Worm (Caenorhabditis elegans) whole organism, L1 larva: ENCODE data around the gene srh-288.

Experiments
- C34B4.2 ChIP-seq: sonication (generic microtip); optimal IDR thresholded peaks from 2 replicates; lab custom pipeline; 2017; ENCODE audit warnings: mild to moderate bottlenecking, missing genetic modification characterization, missing compliant biosample characterization
- F16B12.6 ChIP-seq: fragments of 150-350 bp; optimal IDR thresholded peaks from 2 replicates; lab custom pipeline; 2014; ENCODE audit warnings: missing biosample characterization, missing genetic modification characterization
- alr-1 ChIP-seq: fragments of 200-800 bp; sonication (Bioruptor generic); optimal IDR thresholded peaks from 2 replicates; lab custom pipeline; 2018; ENCODE audit warnings: borderline replicate concordance, mild to moderate bottlenecking, missing genetic modification characterization, missing compliant biosample characterization
- aly-2 ChIP-seq: fragments of 150-350 bp; optimal IDR thresholded peaks from 2 replicates; lab custom pipeline; 2014; ENCODE audit warnings: missing biosample characterization, missing genetic modification characterization
- blmp-1 ChIP-seq: fragments of 150-350 bp; optimal IDR thresholded peaks from 2 replicates; lab custom pipeline; 2014; ENCODE audit warnings: missing biosample characterization, missing genetic modification characterization
- ceh-63 ChIP-seq: fragments of 200-800 bp; sonication (Bioruptor generic); optimal IDR thresholded peaks from 2 replicates; lab custom pipeline; 2018; ENCODE audit warnings: mild to moderate bottlenecking, missing genetic modification characterization, missing compliant biosample characterization
- ceh-8 ChIP-seq: fragments of 200-800 bp; sonication (Bioruptor generic); optimal IDR thresholded peaks from 2 replicates; lab custom pipeline; 2018; ENCODE audit warnings: mild to moderate bottlenecking, missing genetic modification characterization, moderate library complexity, missing compliant biosample characterization
- ceh-82 ChIP-seq, 3 experiments: fragments of 150-350 bp in 1 of 3; sonication (generic microtip) in 2 of 3; optimal IDR thresholded peaks; 2 replicates each; lab custom pipeline; 2014 to 2017; ENCODE audit warnings: missing biosample characterization in 3 of 3, missing genetic modification characterization in 3 of 3
- ceh-88 ChIP-seq: fragments of 200-800 bp; sonication (Bioruptor generic); IDR thresholded peaks from 2 replicates; pipeline ENCODE4 v1.3.6; 2022; ENCODE audit warnings: missing genetic modification characterization, missing compliant biosample characterization
- ceh-90 ChIP-seq: sonication (generic microtip); optimal IDR thresholded peaks from 2 replicates; lab custom pipeline; 2016; ENCODE audit warnings: missing genetic modification characterization, missing compliant biosample characterization
- ces-1 ChIP-seq: fragments of 150-350 bp; optimal IDR thresholded peaks from 2 replicates; lab custom pipeline; 2014; ENCODE audit warnings: missing biosample characterization, missing genetic modification reagents, missing genetic modification characterization
- dpl-1 ChIP-seq, 3 experiments: fragments of 150-350 bp in 2 of 3; sonication (generic microtip) in 1 of 3; optimal IDR thresholded peaks; 2 replicates each; lab custom pipeline; 2014 to 2017; ENCODE audit warnings: missing biosample characterization in 3 of 3, missing genetic modification characterization in 3 of 3, missing genetic modification reagents in 3 of 3
- dsc-1 ChIP-seq: sonication (generic microtip); optimal IDR thresholded peaks from 2 replicates; lab custom pipeline; 2016; ENCODE audit warnings: mild to moderate bottlenecking, missing genetic modification characterization, missing compliant biosample characterization
- efl-1 ChIP-seq, 4 experiments: fragments of 150-350 bp; optimal IDR thresholded peaks in 3 of 4; peaks in 1 of 4; 1 replicate in 1 of 4; 2 replicates in 3 of 4; lab custom pipeline; 2014; ENCODE audit warnings: missing biosample characterization in 2 of 4, missing genetic modification characterization in 2 of 4, missing genetic modification reagents in 2 of 4
- ets-5 ChIP-seq: fragments of 200-800 bp; sonication (Bioruptor generic); IDR thresholded peaks from 2 replicates; pipeline ENCODE4 v1.3.6; 2022; ENCODE audit warnings: missing genetic modification characterization, missing compliant biosample characterization
- fkh-10 ChIP-seq: sonication (generic microtip); optimal IDR thresholded peaks from 2 replicates; lab custom pipeline; 2017; ENCODE audit warnings: missing biosample characterization, missing genetic modification reagents, missing genetic modification characterization
- fkh-8 ChIP-seq: sonication (generic microtip); optimal IDR thresholded peaks from 2 replicates; lab custom pipeline; 2016; ENCODE audit warnings: mild to moderate bottlenecking, missing genetic modification characterization, missing compliant biosample characterization
- fos-1 ChIP-seq: fragments of 150-350 bp; optimal IDR thresholded peaks from 2 replicates; lab custom pipeline; 2014; ENCODE audit warnings: missing biosample characterization, missing genetic modification characterization
- grh-1 ChIP-seq: fragments of 200-800 bp; sonication (Bioruptor generic); IDR thresholded peaks from 2 replicates; pipeline ENCODE4 v1.3.6; 2022; ENCODE audit warnings: missing genetic modification reagents, missing genetic modification characterization, missing compliant biosample characterization
- hpl-2 ChIP-seq: fragments of 150-350 bp; optimal IDR thresholded peaks from 2 replicates; lab custom pipeline; 2014; ENCODE audit warnings: missing biosample characterization, missing genetic modification reagents, missing genetic modification characterization
- irx-1 ChIP-seq: sonication (generic microtip); optimal IDR thresholded peaks from 2 replicates; lab custom pipeline; 2016; ENCODE audit warnings: missing genetic modification characterization, missing compliant biosample characterization
- jun-1 ChIP-seq: fragments of 150-350 bp; optimal IDR thresholded peaks from 2 replicates; lab custom pipeline; 2014; ENCODE audit warnings: missing biosample characterization, missing genetic modification reagents, missing genetic modification characterization
- lin-13 ChIP-seq: fragments of 150-350 bp; optimal IDR thresholded peaks from 2 replicates; lab custom pipeline; 2014; ENCODE audit warnings: missing biosample characterization, missing genetic modification reagents, missing genetic modification characterization
- lin-15B ChIP-seq: fragments of 150-350 bp; sonication (generic microtip); optimal IDR thresholded peaks from 3 replicates; lab custom pipeline; 2014; ENCODE audit warnings: missing biosample characterization, missing genetic modification characterization
- lin-35 ChIP-seq, 2 experiments: fragments of 150-350 bp; optimal IDR thresholded peaks; 2 replicates each; lab custom pipeline; 2014; ENCODE audit warnings: missing biosample characterization in 2 of 2, missing genetic modification characterization in 2 of 2, missing genetic modification reagents in 2 of 2
- lin-39 ChIP-seq: fragments of 150-350 bp; optimal IDR thresholded peaks from 2 replicates; lab custom pipeline; 2014; ENCODE audit warnings: missing biosample characterization, missing genetic modification reagents, missing genetic modification characterization
- mep-1 ChIP-seq: fragments of 150-350 bp; optimal IDR thresholded peaks from 2 replicates; lab custom pipeline; 2014; ENCODE audit warnings: missing biosample characterization, missing genetic modification characterization
- nhr-11 ChIP-seq: fragments of 150-350 bp; optimal IDR thresholded peaks from 2 replicates; lab custom pipeline; 2014; ENCODE audit warnings: missing biosample characterization, missing genetic modification characterization
- nhr-20 ChIP-seq: sonication (generic microtip); optimal IDR thresholded peaks from 2 replicates; lab custom pipeline; 2016; ENCODE audit warnings: mild to moderate bottlenecking, missing genetic modification characterization, missing compliant biosample characterization
- nhr-237 ChIP-seq: fragments of 150-350 bp; optimal IDR thresholded peaks from 2 replicates; lab custom pipeline; 2014; ENCODE audit warnings: missing biosample characterization, missing genetic modification characterization
- nhr-28 ChIP-seq: fragments of 150-350 bp; optimal IDR thresholded peaks from 2 replicates; lab custom pipeline; 2014; ENCODE audit warnings: missing biosample characterization, missing genetic modification characterization
- nhr-71 ChIP-seq: sonication (generic microtip); optimal IDR thresholded peaks from 2 replicates; lab custom pipeline; 2016; ENCODE audit warnings: mild to moderate bottlenecking, missing genetic modification characterization, moderate library complexity, missing compliant biosample characterization
- nhr-85 ChIP-seq: sonication (generic microtip); peaks from one replicate; lab custom pipeline; 2016; ENCODE audit warnings: missing genetic modification characterization, inconsistent platforms, missing compliant biosample characterization
- pqm-1 ChIP-seq: sonication (generic microtip); optimal IDR thresholded peaks from 3 replicates; lab custom pipeline; 2017; ENCODE audit warnings: missing biosample characterization, missing genetic modification characterization
- skn-1 ChIP-seq: fragments of 150-350 bp; optimal IDR thresholded peaks from 2 replicates; lab custom pipeline; 2014; ENCODE audit warnings: missing biosample characterization, missing genetic modification characterization
- snpc-4 ChIP-seq: fragments of 150-350 bp; optimal IDR thresholded peaks from 2 replicates; lab custom pipeline; 2014; ENCODE audit warnings: missing biosample characterization, missing genetic modification characterization
- sup-37 ChIP-seq: fragments of 200-800 bp; sonication (Bioruptor generic); optimal IDR thresholded peaks from 2 replicates; lab custom pipeline; 2018; ENCODE audit warnings: mild to moderate bottlenecking, missing genetic modification characterization, missing compliant biosample characterization
- unc-86 ChIP-seq: sonication (generic microtip); optimal IDR thresholded peaks from 2 replicates; lab custom pipeline; 2016; ENCODE audit warnings: missing genetic modification characterization, missing compliant biosample characterization
- zag-1 ChIP-seq: fragments of 150-350 bp; optimal IDR thresholded peaks from 2 replicates; lab custom pipeline; 2014; ENCODE audit warnings: missing biosample characterization, missing genetic modification characterization
- zip-4 ChIP-seq: fragments of 200-800 bp; sonication (Bioruptor generic); optimal IDR thresholded peaks from 2 replicates; lab custom pipeline; 2018; ENCODE audit warnings: mild to moderate bottlenecking, missing genetic modification characterization, moderate library complexity, missing compliant biosample characterization
- ztf-11 ChIP-seq, 2 experiments: sonication (generic microtip); optimal IDR thresholded peaks; 2 replicates each; lab custom pipeline; 2016 to 2017; ENCODE audit warnings: missing genetic modification characterization in 2 of 2, missing biosample characterization in 1 of 2, missing compliant biosample characterization in 1 of 2

Gene srh-288

DNA sequence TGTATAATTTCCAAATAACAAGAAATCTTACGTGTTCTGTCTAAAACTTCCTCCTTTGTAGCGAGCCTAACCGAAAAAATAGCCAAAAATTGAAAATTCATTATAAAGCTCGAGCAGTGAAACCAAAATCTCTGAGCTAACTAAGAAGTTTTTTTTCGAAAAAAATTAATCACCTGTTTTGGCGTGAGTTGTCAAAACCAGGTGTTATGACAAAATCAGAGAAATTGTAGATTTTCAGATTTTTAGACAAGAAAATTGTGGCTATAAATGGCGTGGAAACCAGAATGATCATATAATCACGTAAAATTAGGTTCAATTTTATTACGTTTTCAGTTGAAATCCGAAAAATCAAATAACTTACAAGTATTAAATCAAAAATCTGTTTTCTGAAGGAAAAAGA, 22.4 kb downstream of the srh-288 start, which contains the start of gene sre-21:
Gene sre-21, minus strand, starts transcription at position 101 of the 400 bp plus-strand sequence.
- TF ChIP-seq nhr-71 (tag; lab: Kevin White, UChicago) (no peak), irx-1 (tag; lab: Kevin White, UChicago) (no peak), pqm-1 (tag; lab: Kevin White, UChicago) (no peak), zip-4 (GFP tag; lab: Kevin White, UChicago) (no peak), dsc-1 (tag; lab: Kevin White, UChicago) (no peak), mep-1 (tag; lab: Kevin White, UChicago) (no peak), ceh-88 (GFP tag; lab: Robert Waterston, UW) (no peak), lin-39 (tag; lab: Kevin White, UChicago) (no peak), ces-1 (no peak), fkh-10 (no peak), fos-1 (no peak), unc-86 (tag; lab: Kevin White, UChicago) (no peak), lin-35 (GFP tag; optimal IDR thresholded peaks at IDR 0.05; lab: Kevin White, UChicago) (no peak), hpl-2 (no peak)

DNA sequence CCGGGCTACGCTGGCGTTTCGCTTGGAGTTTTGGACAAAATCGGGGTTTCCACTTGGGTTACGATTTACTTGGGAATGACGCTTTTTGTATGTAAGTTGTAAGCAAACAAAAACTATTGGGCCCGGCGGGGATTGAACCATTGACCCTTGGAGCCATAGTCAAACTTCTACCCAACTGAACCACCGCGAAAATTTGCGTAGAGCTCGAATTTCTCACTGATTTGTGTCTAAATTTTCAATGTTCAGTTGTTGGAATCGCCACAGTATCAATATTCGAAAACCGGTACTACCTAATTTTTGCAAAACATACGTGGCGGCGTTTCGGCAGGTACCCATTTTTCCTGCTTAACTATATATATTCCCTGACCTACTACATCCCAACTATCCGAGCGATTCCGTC, 27.8 kb downstream of the srh-288 start:
- TF ChIP-seq nhr-85 (tag; lab: Kevin White, UChicago) (no peak), aly-2 (tag; lab: Kevin White, UChicago) (no peak), ceh-63 (no peak), F16B12.6 (tag; lab: Kevin White, UChicago) (no peak), C34B4.2 (tag; lab: Kevin White, UChicago) (no peak), sup-37 (no peak), dpl-1 (GFP tag; optimal IDR thresholded peaks at IDR 0.05; lab: Kevin White, UChicago) (no peak), ztf-11 (tag; optimal IDR thresholded peaks at IDR 0.05; lab: Kevin White, UChicago) (no peak), nhr-11 (tag; lab: Kevin White, UChicago) (no peak), alr-1 (tag; lab: Kevin White, UChicago) (no peak), nhr-20 (tag; lab: Kevin White, UChicago) (no peak), jun-1 (tag; lab: Kevin White, UChicago) (no peak), blmp-1 (tag; lab: Kevin White, UChicago) (no peak), snpc-4 (tag; lab: Kevin White, UChicago) (no peak)
- TF ChIP-seq, all 84 proteins: peak for 0

DNA sequence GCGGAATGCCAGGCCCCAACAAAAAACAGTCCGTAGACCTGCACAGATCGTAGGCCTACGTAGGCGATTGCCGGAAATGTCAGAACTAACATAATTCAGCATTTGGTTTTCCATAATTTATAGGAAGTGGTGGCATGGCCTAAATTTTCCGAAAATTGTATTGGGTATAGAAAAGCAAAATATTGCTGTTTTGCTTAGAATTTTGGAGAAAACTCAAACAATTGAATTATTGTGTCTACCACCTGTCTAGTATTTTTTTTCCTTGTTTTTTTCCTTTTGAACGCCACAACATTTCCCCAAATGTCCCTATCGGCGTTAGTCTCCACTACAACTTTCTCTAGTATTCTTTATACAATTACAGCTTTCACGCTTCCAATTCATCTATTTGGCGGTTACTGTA, 28.3 kb downstream of the srh-288 start, which contains the start of gene srh-284:
Gene srh-284, plus strand, starts transcription at position 301 of the 400 bp plus-strand sequence.
- TF ChIP-seq grh-1 (GFP tag; lab: Robert Waterston, UW) = no peak

DNA sequence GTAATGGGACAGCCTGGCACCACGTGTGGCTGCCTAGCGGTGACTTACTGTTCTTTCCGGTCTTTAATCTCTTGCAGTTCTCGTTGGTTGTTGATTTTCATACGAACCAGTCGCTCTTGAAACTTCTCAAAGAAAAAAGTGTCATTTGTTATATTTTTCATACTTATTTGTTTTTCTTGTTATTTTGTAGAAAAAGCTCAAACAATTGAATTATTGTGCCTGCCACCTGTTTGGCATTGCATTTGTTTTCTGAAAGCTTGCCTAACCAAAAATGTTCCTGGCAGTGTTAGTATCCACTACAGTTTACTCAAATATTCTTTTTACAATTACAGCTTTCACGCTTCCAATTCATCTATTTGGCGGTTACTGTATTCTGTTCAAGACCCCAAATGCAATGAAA, 30.5 kb downstream of the srh-288 start, which contains the start of the genes C47A10.16 and srh-283:
Gene C47A10.16, minus strand, starts transcription at position 101 of the 400 bp plus-strand sequence.
Gene srh-283, plus strand, starts transcription at position 272 of the 400 bp plus-strand sequence.
- TF ChIP-seq lin-15B (tag; lab: Kevin White, UChicago) = no peak
- no peak for TF ChIP-seq ets-5 (GFP tag; lab: Robert Waterston, UW)
- no peak for TF ChIP-seq ces-1
- TF ChIP-seq fkh-8 (tag; lab: Kevin White, UChicago) = no peak
- TF ChIP-seq skn-1 (tag; lab: Kevin White, UChicago) = no peak
- TF ChIP-seq ztf-11 (tag; optimal IDR thresholded peaks at IDR 0.05; lab: Kevin White, UChicago) = no peak
- no peak for TF ChIP-seq blmp-1 (tag; lab: Kevin White, UChicago)
- TF ChIP-seq, all 84 proteins: peak for 0

DNA sequence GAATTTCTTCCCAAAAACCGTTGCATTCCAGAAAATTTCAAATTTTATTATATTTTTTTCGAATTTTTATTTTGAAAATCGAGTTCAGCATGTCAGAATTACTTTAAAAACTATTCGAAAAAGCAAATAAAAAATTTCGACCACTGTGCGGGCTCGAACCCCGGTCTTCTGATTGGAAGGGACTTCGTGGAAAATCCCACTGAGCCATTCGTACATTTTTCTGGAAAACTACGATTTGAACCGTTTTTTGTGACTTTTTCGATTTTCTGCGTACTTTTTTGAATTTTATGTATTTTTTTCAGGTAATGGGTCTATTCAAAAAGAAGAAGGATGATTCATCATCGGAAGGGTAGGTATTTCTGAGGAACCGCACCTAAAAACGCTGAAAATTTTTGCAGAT, 40.0 kb downstream of the srh-288 start, which contains the start of gene pgp-9:
Gene pgp-9, plus strand, starts transcription at position 301 of the 400 bp plus-strand sequence.
- TF ChIP-seq lin-13 (GFP tag; lab: Kevin White, UChicago) = no peak
- no peak for TF ChIP-seq ceh-8 (GFP tag; lab: Kevin White, UChicago)
- no peak for TF ChIP-seq zag-1 (tag; lab: Kevin White, UChicago)
- no peak for TF ChIP-seq ceh-82 (tag; optimal IDR thresholded peaks at IDR 0.05; lab: Kevin White, UChicago)
- no peak for TF ChIP-seq nhr-20 (tag; lab: Kevin White, UChicago)
- TF ChIP-seq ztf-11 (tag; optimal IDR thresholded peaks at IDR 0.05; lab: Kevin White, UChicago) = no peak
- TF ChIP-seq efl-1 (optimal IDR thresholded peaks at IDR 0.05; lab: Kevin White, UChicago) = no peak
- no peak for TF ChIP-seq efl-1 (GFP tag; optimal IDR thresholded peaks at IDR 0.05 in 1 of 2; lab: Kevin White, UChicago)
- TF ChIP-seq nhr-237 (tag; lab: Kevin White, UChicago) = no peak
- no peak for TF ChIP-seq pqm-1 (tag; lab: Kevin White, UChicago)
- TF ChIP-seq lin-35 (GFP tag; optimal IDR thresholded peaks at IDR 0.05; lab: Kevin White, UChicago) = no peak
- no peak for TF ChIP-seq nhr-28 (tag; lab: Kevin White, UChicago)
- TF ChIP-seq ceh-90 = no peak
